Worm (Caenorhabditis elegans) whole organism, L1 larva: ENCODE results near the gene T20F7.3.

Experiments
- ama-1 ChIP-seq: fragments of 150-350 bp; optimal IDR thresholded peaks from 2 replicates; lab custom pipeline; 2014
- grh-1 ChIP-seq: fragments of 200-800 bp; sonication (Bioruptor generic); IDR thresholded peaks from 2 replicates; pipeline ENCODE4 v1.3.6; 2022; ENCODE audit warnings: missing genetic modification reagents, missing genetic modification characterization, missing compliant biosample characterization
- nhr-76 ChIP-seq: sonication (generic microtip); optimal IDR thresholded peaks from 2 replicates; lab custom pipeline; 2017; ENCODE audit warnings: missing biosample characterization, missing genetic modification characterization
- rnt-1 ChIP-seq: sonication (generic microtip); optimal IDR thresholded peaks from 2 replicates; lab custom pipeline; 2016; ENCODE audit warnings: mild to moderate bottlenecking, missing genetic modification characterization, moderate library complexity, missing compliant biosample characterization
- unc-62 ChIP-seq: fragments of 150-350 bp; optimal IDR thresholded peaks from 2 replicates; lab custom pipeline; 2014; ENCODE audit warnings: missing biosample characterization, missing genetic modification reagents, missing genetic modification characterization
- ztf-11 ChIP-seq, 2 experiments: sonication (generic microtip); optimal IDR thresholded peaks; 2 replicates each; lab custom pipeline; 2016 to 2017; ENCODE audit warnings: missing genetic modification characterization in 2 of 2, missing biosample characterization in 1 of 2, missing compliant biosample characterization in 1 of 2

DNA sequence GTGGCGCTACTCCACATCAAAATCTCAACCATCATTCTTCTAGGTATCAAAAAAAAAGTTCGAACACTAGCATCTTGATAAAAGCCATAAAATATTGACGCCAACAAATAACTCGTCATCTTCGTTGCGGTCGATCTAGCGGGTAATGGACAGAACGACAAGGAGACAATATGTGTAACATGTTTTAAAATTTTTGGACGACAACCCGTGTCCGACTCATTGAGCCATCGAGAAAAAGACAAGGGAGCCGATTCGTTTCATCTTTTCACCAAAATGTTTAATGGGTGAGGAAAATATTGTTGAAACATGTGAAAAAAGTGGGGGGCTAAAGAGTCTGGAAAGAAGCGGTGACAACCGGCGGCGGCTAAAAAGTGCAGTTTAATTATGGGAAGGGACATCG, 38.7 kb upstream of the T20F7.3 start:
- TF ChIP-seq ztf-11 (tag; optimal IDR thresholded peaks at IDR 0.05; lab: Kevin White, UChicago) = no peak
- TF ChIP-seq nhr-76 (tag; lab: Kevin White, UChicago) = no peak
- TF ChIP-seq grh-1 (GFP tag; lab: Robert Waterston, UW) = no peak
- TF ChIP-seq unc-62 (GFP tag; lab: Kevin White, UChicago) = no peak
- no peak for TF ChIP-seq rnt-1 (tag; lab: Kevin White, UChicago)
- TF ChIP-seq ama-1 = no peak
